Worm (Caenorhabditis elegans) whole organism, late embryonic: ENCODE results near the gene Y38H6C.23.

Experiments used
- C08G9.2 ChIP-seq: sonication (generic microtip); optimal IDR thresholded peaks from 2 replicates; lab custom pipeline; 2016; ENCODE audit warnings: mild to moderate bottlenecking, missing genetic modification characterization, moderate library complexity, missing compliant biosample characterization
- C38D4.7 ChIP-seq: fragments of 200-800 bp; sonication (Bioruptor generic); optimal IDR thresholded peaks from 2 replicates; lab custom pipeline; 2018; ENCODE audit warnings: mild to moderate bottlenecking, missing genetic modification characterization, moderate library complexity, missing compliant biosample characterization
- F13H6.1 ChIP-seq: sonication (generic microtip); optimal IDR thresholded peaks from 2 replicates; lab custom pipeline; 2016; ENCODE audit warnings: missing genetic modification characterization, missing compliant biosample characterization
- K02D7.2 ChIP-seq: sonication (generic microtip); optimal IDR thresholded peaks from 2 replicates; lab custom pipeline; 2017; ENCODE audit warnings: mild to moderate bottlenecking, missing genetic modification characterization, missing compliant biosample characterization
- K09A11.1 ChIP-seq: sonication (generic microtip); optimal IDR thresholded peaks from 2 replicates; lab custom pipeline; 2017; ENCODE audit warnings: antibody characterized with exemption, mild to moderate bottlenecking, missing genetic modification characterization, missing compliant biosample characterization; ENCODE audit not compliant: insufficient read depth
- T23F11.4 ChIP-seq: fragments of 200-800 bp; sonication (Bioruptor generic); optimal IDR thresholded peaks from 2 replicates; lab custom pipeline; 2018; ENCODE audit warnings: mild to moderate bottlenecking, missing genetic modification characterization, missing compliant biosample characterization
- Y22D7AL.16 ChIP-seq: sonication (generic microtip); optimal IDR thresholded peaks from 2 replicates; lab custom pipeline; 2016; ENCODE audit warnings: missing genetic modification characterization, missing compliant biosample characterization
- ceh-18 ChIP-seq: sonication (generic microtip); optimal IDR thresholded peaks from 2 replicates; lab custom pipeline; 2016; ENCODE audit warnings: missing genetic modification characterization, missing compliant biosample characterization
- ceh-19 ChIP-seq: fragments of 200-800 bp; sonication (Bioruptor generic); optimal IDR thresholded peaks from 2 replicates; lab custom pipeline; 2018; ENCODE audit warnings: mild to moderate bottlenecking, missing genetic modification characterization, missing compliant biosample characterization
- ceh-2 ChIP-seq: sonication (generic microtip); optimal IDR thresholded peaks from 2 replicates; lab custom pipeline; 2016; ENCODE audit warnings: missing genotype, missing genetic modification characterization, missing compliant biosample characterization
- ceh-30 ChIP-seq: fragments of 150-350 bp; optimal IDR thresholded peaks from 2 replicates; lab custom pipeline; 2014; ENCODE audit warnings: missing biosample characterization, missing genetic modification characterization
- ceh-34 ChIP-seq: sonication (generic microtip); optimal IDR thresholded peaks from 2 replicates; lab custom pipeline; 2016; ENCODE audit warnings: mild to moderate bottlenecking, missing genetic modification characterization, missing compliant biosample characterization
- ceh-45 ChIP-seq: fragments of 200-800 bp; sonication (Bioruptor generic); IDR thresholded peaks from 2 replicates; pipeline ENCODE4 v1.3.6; 2022; ENCODE audit warnings: missing genetic modification reagents, missing genetic modification characterization, missing compliant biosample characterization
- ceh-48 ChIP-seq: sonication (generic microtip); optimal IDR thresholded peaks from 2 replicates; lab custom pipeline; 2016; ENCODE audit warnings: missing genetic modification characterization, inconsistent platforms, missing compliant biosample characterization
- ceh-9 ChIP-seq: sonication (generic microtip); optimal IDR thresholded peaks from 2 replicates; lab custom pipeline; 2016; ENCODE audit warnings: mild to moderate bottlenecking, missing genetic modification characterization, inconsistent platforms, missing compliant biosample characterization
- che-1 ChIP-seq: sonication (generic microtip); optimal IDR thresholded peaks from 2 replicates; lab custom pipeline; 2016; ENCODE audit warnings: mild to moderate bottlenecking, missing genetic modification characterization, missing compliant biosample characterization
- dmd-4 ChIP-seq: sonication (generic microtip); optimal IDR thresholded peaks from 2 replicates; lab custom pipeline; 2016; ENCODE audit warnings: borderline replicate concordance, missing genetic modification characterization, missing compliant biosample characterization
- dve-1 ChIP-seq: sonication (generic microtip); optimal IDR thresholded peaks from 2 replicates; lab custom pipeline; 2017; ENCODE audit warnings: antibody characterized with exemption, mild to moderate bottlenecking, missing genetic modification characterization, missing compliant biosample characterization
- elt-2 ChIP-seq: sonication (generic microtip); optimal IDR thresholded peaks from 2 replicates; lab custom pipeline; 2016; ENCODE audit warnings: missing genetic modification reagents, missing genetic modification characterization, missing compliant biosample characterization
- elt-4 ChIP-seq: sonication (generic microtip); optimal IDR thresholded peaks from 2 replicates; lab custom pipeline; 2016; ENCODE audit warnings: missing genetic modification characterization, missing compliant biosample characterization
- fax-1 ChIP-seq: sonication (generic microtip); optimal IDR thresholded peaks from 2 replicates; lab custom pipeline; 2016; ENCODE audit warnings: missing genotype, missing genetic modification characterization, missing compliant biosample characterization
- fkh-10 ChIP-seq: fragments of 150-350 bp; optimal IDR thresholded peaks from 2 replicates; lab custom pipeline; 2014; ENCODE audit warnings: missing biosample characterization, missing genetic modification reagents, missing genetic modification characterization
- fkh-6 ChIP-seq: sonication (generic microtip); optimal IDR thresholded peaks from 2 replicates; lab custom pipeline; 2016; ENCODE audit warnings: missing genetic modification characterization, missing compliant biosample characterization
- gmeb-2 ChIP-seq: sonication (generic microtip); optimal IDR thresholded peaks from 2 replicates; lab custom pipeline; 2016; ENCODE audit warnings: missing genetic modification characterization, inconsistent platforms, missing compliant biosample characterization
- hlh-13 ChIP-seq: fragments of 200-800 bp; sonication (Bioruptor generic); optimal IDR thresholded peaks from 2 replicates; lab custom pipeline; 2018; ENCODE audit warnings: mild to moderate bottlenecking, missing genetic modification characterization, missing compliant biosample characterization
- hlh-15 ChIP-seq: sonication (generic microtip); optimal IDR thresholded peaks from 2 replicates; lab custom pipeline; 2016; ENCODE audit warnings: missing genetic modification characterization, missing compliant biosample characterization
- hlh-6 ChIP-seq: sonication (generic microtip); optimal IDR thresholded peaks from 2 replicates; lab custom pipeline; 2016; ENCODE audit warnings: missing genotype, missing genetic modification characterization, missing compliant biosample characterization
- hlh-8 ChIP-seq: sonication (generic microtip); optimal IDR thresholded peaks from 2 replicates; lab custom pipeline; 2016; ENCODE audit warnings: missing genotype, missing genetic modification characterization, missing compliant biosample characterization
- lim-6 ChIP-seq: sonication (generic microtip); optimal IDR thresholded peaks from 2 replicates; lab custom pipeline; 2016; ENCODE audit warnings: missing genetic modification characterization, missing compliant biosample characterization
- lin-11 ChIP-seq: fragments of 200-800 bp; sonication (Bioruptor generic); optimal IDR thresholded peaks from 2 replicates; lab custom pipeline; 2018; ENCODE audit warnings: mild to moderate bottlenecking, missing genetic modification characterization, missing compliant biosample characterization
- mec-3 ChIP-seq: sonication (generic microtip); optimal IDR thresholded peaks from 2 replicates; lab custom pipeline; 2016; ENCODE audit warnings: borderline replicate concordance, missing genetic modification characterization, missing compliant biosample characterization
- nhr-11 ChIP-seq: fragments of 150-350 bp; optimal IDR thresholded peaks from 2 replicates; lab custom pipeline; 2014; ENCODE audit warnings: missing biosample characterization, missing genetic modification characterization
- nhr-232 ChIP-seq: sonication (generic microtip); optimal IDR thresholded peaks from 2 replicates; lab custom pipeline; 2016; ENCODE audit warnings: missing genetic modification characterization, missing compliant biosample characterization
- npax-4 ChIP-seq: sonication (generic microtip); optimal IDR thresholded peaks from 2 replicates; lab custom pipeline; 2016; ENCODE audit warnings: missing genetic modification characterization, missing compliant biosample characterization
- odd-2 ChIP-seq: sonication (generic microtip); optimal IDR thresholded peaks from 2 replicates; lab custom pipeline; 2017; ENCODE audit warnings: antibody characterized with exemption, mild to moderate bottlenecking, missing genetic modification characterization, missing compliant biosample characterization
- pag-3 ChIP-seq: sonication (generic microtip); optimal IDR thresholded peaks from 2 replicates; lab custom pipeline; 2016; ENCODE audit warnings: missing compliant biosample characterization, missing genetic modification characterization, borderline replicate concordance
- pat-9 ChIP-seq: fragments of 200-800 bp; sonication (Bioruptor generic); optimal IDR thresholded peaks from 2 replicates; lab custom pipeline; 2018; ENCODE audit warnings: mild to moderate bottlenecking, missing genetic modification characterization, moderate library complexity, missing compliant biosample characterization
- pax-1 ChIP-seq: fragments of 150-350 bp; optimal IDR thresholded peaks from 2 replicates; lab custom pipeline; 2014; ENCODE audit warnings: missing biosample characterization, missing genetic modification characterization
- pha-4 ChIP-seq: fragments of 150-350 bp; optimal IDR thresholded peaks from 2 replicates; lab custom pipeline; 2018; ENCODE audit warnings: missing biosample characterization, missing genetic modification reagents, missing genetic modification characterization
- pqm-1 ChIP-seq: sonication (generic microtip); optimal IDR thresholded peaks from 2 replicates; lab custom pipeline; 2016; ENCODE audit warnings: missing genetic modification characterization, missing compliant biosample characterization
- rnt-1 ChIP-seq: sonication (generic microtip); optimal IDR thresholded peaks from 2 replicates; lab custom pipeline; 2016; ENCODE audit warnings: missing genetic modification characterization, missing compliant biosample characterization
- sdc-2 ChIP-seq: sonication (generic microtip); optimal IDR thresholded peaks from 2 replicates; lab custom pipeline; 2016; ENCODE audit warnings: missing genotype, missing genetic modification characterization, missing compliant biosample characterization
- sox-4 ChIP-seq: sonication (generic microtip); optimal IDR thresholded peaks from 2 replicates; lab custom pipeline; 2017; ENCODE audit warnings: mild to moderate bottlenecking, missing genetic modification characterization, inconsistent platforms, missing compliant biosample characterization
- syd-9 ChIP-seq: sonication (generic microtip); optimal IDR thresholded peaks from 2 replicates; lab custom pipeline; 2016; ENCODE audit warnings: mild to moderate bottlenecking, missing genetic modification characterization, moderate library complexity, missing compliant biosample characterization
- tbx-2 ChIP-seq: sonication (generic microtip); optimal IDR thresholded peaks from 2 replicates; lab custom pipeline; 2016; ENCODE audit warnings: missing genetic modification characterization, missing compliant biosample characterization
- tbx-7 ChIP-seq: sonication (generic microtip); optimal IDR thresholded peaks from 2 replicates; lab custom pipeline; 2016; ENCODE audit warnings: missing genotype, missing genetic modification characterization, missing compliant biosample characterization
- ttx-3 ChIP-seq: sonication (generic microtip); optimal IDR thresholded peaks from 2 replicates; lab custom pipeline; 2016; ENCODE audit warnings: missing genetic modification reagents, missing genetic modification characterization, missing compliant biosample characterization
- unc-3 ChIP-seq, 2 experiments: fragments of 200-800 bp in 1 of 2; sonication (Bioruptor generic) in 1 of 2; sonication (generic microtip) in 1 of 2; conservative IDR thresholded peaks in 1 of 2; optimal IDR thresholded peaks in 1 of 2; 2 replicates each; pipeline versions ENCODE4 v1.3.6 to Lab custom; 2016 to 2022; ENCODE audit warnings: missing compliant biosample characterization in 2 of 2, missing genetic modification characterization in 2 of 2, missing genetic modification reagents in 1 of 2
- unc-42 ChIP-seq: sonication (generic microtip); optimal IDR thresholded peaks from 2 replicates; lab custom pipeline; 2016; ENCODE audit warnings: missing genotype, missing genetic modification characterization, missing compliant biosample characterization
- unc-55 ChIP-seq: sonication (generic microtip); optimal IDR thresholded peaks from 2 replicates; lab custom pipeline; 2017; ENCODE audit warnings: missing biosample characterization, missing genetic modification reagents, missing genetic modification characterization
- unc-86 ChIP-seq: sonication (generic microtip); optimal IDR thresholded peaks from 2 replicates; lab custom pipeline; 2016; ENCODE audit warnings: missing genetic modification characterization, missing compliant biosample characterization
- zip-5 ChIP-seq: sonication (generic microtip); optimal IDR thresholded peaks from 2 replicates; lab custom pipeline; 2016; ENCODE audit warnings: missing genetic modification characterization, missing compliant biosample characterization
- ztf-16 ChIP-seq: sonication (generic microtip); optimal IDR thresholded peaks from 2 replicates; lab custom pipeline; 2017; ENCODE audit warnings: missing genetic modification characterization, missing compliant biosample characterization

Y38H6C.23 gene

DNA sequence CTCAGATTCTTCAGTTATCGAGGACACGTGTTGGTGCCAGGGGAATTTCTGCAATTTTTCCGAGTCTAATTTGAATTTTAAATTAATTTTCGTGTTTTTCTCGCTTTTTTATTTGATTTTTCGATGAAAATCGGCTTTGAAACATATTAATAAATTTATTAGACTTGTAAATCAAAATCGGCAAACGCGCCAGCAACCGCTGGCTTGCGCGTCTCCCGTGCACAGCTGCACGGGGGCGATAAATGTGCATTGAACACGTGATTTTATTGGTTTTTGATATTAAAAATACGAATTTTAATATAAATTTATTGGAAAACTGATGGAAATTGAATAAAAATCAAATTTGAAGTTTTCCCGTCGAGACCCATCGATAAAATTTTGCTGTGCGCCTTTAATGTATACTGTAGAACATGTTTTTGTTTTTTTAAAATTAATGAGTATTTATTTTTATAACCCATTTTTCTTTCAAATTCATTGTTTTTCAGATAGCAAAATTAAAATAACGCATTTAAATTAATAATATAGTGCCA is 24.4 kb upstream of the Y38H6C.23 start, which contains the start of gene F26F2.7:
Gene F26F2.7, plus strand, starts transcription at position 480 of the 530 bp plus-strand sequence.
- TF ChIP-seq dve-1 (no peak), lin-11 (tag; lab: Kevin White, UChicago) (peak; percentile 31), pha-4 (tag; lab: Kevin White, UChicago) (no peak), hlh-15 (no peak), unc-55 (GFP tag; lab: Kevin White, UChicago) (no peak), tbx-7 (tag; lab: Kevin White, UChicago) (no peak), che-1 (tag; lab: Kevin White, UChicago) (no peak), ttx-3 (tag; lab: Kevin White, UChicago) (peak; percentile 38), hlh-6 (tag; lab: Kevin White, UChicago) (no peak), dmd-4 (tag; lab: Kevin White, UChicago) (no peak), odd-2 (no peak), syd-9 (no peak), ceh-18 (tag; lab: Kevin White, UChicago) (no peak), fax-1 (tag; lab: Kevin White, UChicago) (no peak), C08G9.2 (tag; lab: Kevin White, UChicago) (no peak), fkh-10 (GFP tag; lab: Kevin White, UChicago) (no peak), sdc-2 (no peak), pax-1 (tag; lab: Kevin White, UChicago) (no peak), Y22D7AL.16 (tag; lab: Kevin White, UChicago) (no peak), elt-4 (no peak), F13H6.1 (no peak), sox-4 (tag; lab: Kevin White, UChicago) (no peak), tbx-2 (tag; lab: Kevin White, UChicago) (no peak), T23F11.4 (GFP tag; lab: Kevin White, UChicago) (no peak), nhr-232 (tag; lab: Kevin White, UChicago) (no peak), fkh-6 (tag; lab: Kevin White, UChicago) (no peak), unc-3 (GFP tag; conservative IDR thresholded peaks at IDR 0.05; lab: Robert Waterston, UW) (no peak), unc-3 (tag; optimal IDR thresholded peaks at IDR 0.05; lab: Kevin White, UChicago) (peak; percentile 41), gmeb-2 (tag; lab: Kevin White, UChicago) (peak; percentile 20), unc-42 (tag; lab: Kevin White, UChicago) (peak; percentile 52), mec-3 (tag; lab: Kevin White, UChicago) (no peak), ceh-19 (GFP tag; lab: Kevin White, UChicago) (no peak), pag-3 (tag; lab: Kevin White, UChicago) (no peak), nhr-11 (tag; lab: Kevin White, UChicago) (no peak), hlh-13 (GFP tag; lab: Kevin White, UChicago) (no peak), elt-2 (tag; lab: Kevin White, UChicago) (peak; percentile 55), K02D7.2 (tag; lab: Kevin White, UChicago) (no peak), C38D4.7 (no peak), ceh-2 (tag; lab: Kevin White, UChicago) (no peak), rnt-1 (tag; lab: Kevin White, UChicago) (no peak), ceh-9 (no peak), ceh-48 (tag; lab: Kevin White, UChicago) (peak; percentile 34), npax-4 (no peak), pat-9 (tag; lab: Kevin White, UChicago) (no peak), unc-86 (peak; percentile 51), hlh-8 (tag; lab: Kevin White, UChicago) (no peak), lim-6 (no peak), pqm-1 (tag; lab: Kevin White, UChicago) (no peak), K09A11.1 (tag; lab: Kevin White, UChicago) (no peak), ceh-30 (tag; lab: Kevin White, UChicago) (peak; percentile 34), ceh-45 (GFP tag; lab: Robert Waterston, UW) (no peak), ceh-34 (no peak), ztf-16 (tag; lab: Kevin White, UChicago) (no peak), zip-5 (tag; lab: Kevin White, UChicago) (no peak)
